Fruit fly (Drosophila melanogaster) S2 (cell line): ENCODE measurements around the gene CG3808.

ENCODE experiments used
- CG8478 ChIP-seq: fragments of >200 bp; optimal IDR thresholded peaks from 2 replicates; lab custom pipeline; 2018
- CTCF ChIP-seq, 2 experiments: fragments of >200 bp; optimal IDR thresholded peaks; 2 replicates each; lab custom pipeline; 2018

DNA sequence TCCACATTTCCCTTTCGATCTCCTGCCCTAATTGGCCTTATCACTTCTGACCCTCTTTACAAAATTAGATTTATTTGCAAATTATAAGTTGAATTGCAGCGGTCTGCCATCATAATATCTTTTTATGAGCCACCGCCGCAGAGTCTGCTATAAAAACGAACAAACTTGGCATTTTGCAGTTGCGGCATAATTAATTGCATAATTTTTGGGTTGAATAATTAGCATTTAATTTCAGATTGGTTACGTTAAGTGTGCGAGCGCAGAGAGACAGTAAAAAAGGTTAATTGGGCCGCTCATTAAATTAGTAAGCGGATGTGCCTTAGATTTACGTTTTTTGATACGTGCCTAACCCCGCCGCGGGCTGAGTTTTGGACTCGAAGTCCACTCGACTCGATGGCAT, 51.3 kb downstream of the CG3808 start:
- TF ChIP-seq CG8478 (lab: Kevin White, UChicago) = no peak
- no peak for TF ChIP-seq CTCF (optimal IDR thresholded peaks at IDR 0.05; lab: Kevin White, UChicago)
